Fruit fly (Drosophila melanogaster): ENCODE results near the gene tant.
A peak's percentile ranks its signal among the peaks of the same experiment; 100 is the strongest.

tant gene

DNA sequence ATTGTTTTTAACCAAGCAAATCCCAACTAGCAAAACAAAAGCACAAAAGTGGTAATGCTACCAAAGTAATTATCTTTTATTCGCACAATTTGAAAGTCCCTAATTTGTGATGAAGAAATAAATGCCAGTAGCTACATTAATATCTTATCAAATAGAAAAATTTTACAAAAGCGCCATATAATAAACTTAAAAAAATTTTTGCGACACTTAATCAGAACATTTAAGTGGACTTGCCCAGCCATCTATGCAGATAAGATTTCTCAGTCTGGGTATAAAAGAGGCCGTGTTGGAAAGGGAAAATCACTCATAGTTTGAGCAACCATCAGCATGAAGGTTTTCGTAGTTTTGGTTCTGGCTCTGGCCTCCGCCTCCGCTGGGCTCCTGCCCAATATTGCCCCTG, 20.0 kb upstream of the tant start, which contains the start of gene yip7:
Gene yip7, plus strand, starts transcription at position 301 of the 400 bp plus-strand sequence.
- no peak for TF ChIP-seq Mio (GFP tag; optimal IDR thresholded peaks at IDR 0.05)
- TF ChIP-seq foxo (GFP tag; optimal IDR thresholded peaks at IDR 0.05): no peak
- TF ChIP-seq usp (GFP tag; optimal IDR thresholded peaks at IDR 0.05): no peak
- no peak for TF ChIP-seq Abd-B (GFP tag; optimal IDR thresholded peaks at IDR 0.05)
- TF ChIP-seq br (GFP tag; optimal IDR thresholded peaks at IDR 0.05): no peak
- no peak for TF ChIP-seq Myc (optimal IDR thresholded peaks at IDR 0.05)

DNA sequence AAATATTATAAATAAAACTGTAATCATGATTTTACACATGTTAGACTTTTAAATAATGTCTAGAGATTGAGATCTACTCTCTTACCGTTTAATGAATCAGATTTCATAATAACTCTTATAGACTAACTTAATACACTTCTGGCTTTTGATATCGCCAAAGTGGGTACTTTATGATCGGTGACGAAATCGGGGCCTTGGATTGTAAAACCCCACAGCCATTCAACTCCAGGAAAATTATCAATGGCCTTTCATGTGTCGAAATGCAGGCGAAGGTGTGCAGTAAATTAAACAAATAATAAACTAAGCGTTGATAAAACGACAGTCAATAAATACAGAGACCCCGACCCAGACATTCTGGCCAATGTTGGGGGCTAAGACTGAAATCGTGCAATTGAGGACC, 18.8 kb upstream of the tant start:
- TF ChIP-seq Rel (GFP tag; optimal IDR thresholded peaks at IDR 0.05) (no peak), Rel (tag; optimal IDR thresholded peaks at IDR 0.05) (peak; percentile 33), dmrt93B (GFP tag; optimal IDR thresholded peaks at IDR 0.05) (no peak)

DNA sequence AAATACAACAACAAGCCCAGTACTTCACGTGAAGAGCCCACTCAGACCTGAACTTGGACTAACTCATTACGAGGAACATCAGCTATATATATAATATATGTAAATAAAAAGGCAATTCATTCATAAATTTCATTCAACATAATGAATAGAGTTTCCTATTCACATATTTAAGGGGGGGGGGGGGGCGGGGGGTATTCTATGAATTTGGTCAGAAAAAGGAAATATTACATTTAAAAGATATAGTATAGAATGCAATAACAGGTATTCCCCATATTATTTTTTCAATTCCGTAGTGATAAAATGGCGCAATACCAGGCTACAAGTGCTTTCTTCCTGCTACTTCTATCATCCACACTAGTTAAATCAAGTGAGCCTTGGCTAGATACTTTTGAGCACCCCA, 18.1 kb upstream of the tant start, which contains the start of gene CG6462:
Gene CG6462, plus strand, starts transcription at position 301 of the 400 bp plus-strand sequence.
- no peak for TF ChIP-seq Abd-B (GFP tag; optimal IDR thresholded peaks at IDR 0.05)
- TF ChIP-seq fru (GFP tag; optimal IDR thresholded peaks at IDR 0.05): no peak
- TF ChIP-seq N (GFP tag; optimal IDR thresholded peaks at IDR 0.05): no peak
- no peak for TF ChIP-seq jim (GFP tag; optimal IDR thresholded peaks at IDR 0.05)
- TF ChIP-seq CG9705 (GFP tag; optimal IDR thresholded peaks at IDR 0.05): no peak
- TF ChIP-seq h (GFP tag; optimal IDR thresholded peaks at IDR 0.05): no peak
- no peak for TF ChIP-seq Hr83 (GFP tag; optimal IDR thresholded peaks at IDR 0.05; ENCODE audit: poor library complexity, severe bottlenecking)
- TF ChIP-seq lola (GFP tag; optimal IDR thresholded peaks at IDR 0.05): no peak
- no peak for TF ChIP-seq Vsx2 (GFP tag; optimal IDR thresholded peaks at IDR 0.05; ENCODE audit: partially characterized antibody)
- TF ChIP-seq usp (GFP tag; optimal IDR thresholded peaks at IDR 0.05): no peak
- no peak for TF ChIP-seq Dif (GFP tag; optimal IDR thresholded peaks at IDR 0.05; ENCODE audit: partially characterized antibody)
- no peak for TF ChIP-seq OdsH (GFP tag; optimal IDR thresholded peaks at IDR 0.05)
- no peak for TF ChIP-seq Hnf4 (GFP tag; optimal IDR thresholded peaks at IDR 0.05)
- TF ChIP-seq Dfd (GFP tag; optimal IDR thresholded peaks at IDR 0.05): no peak
- no peak for TF ChIP-seq Myc (optimal IDR thresholded peaks at IDR 0.05)

DNA sequence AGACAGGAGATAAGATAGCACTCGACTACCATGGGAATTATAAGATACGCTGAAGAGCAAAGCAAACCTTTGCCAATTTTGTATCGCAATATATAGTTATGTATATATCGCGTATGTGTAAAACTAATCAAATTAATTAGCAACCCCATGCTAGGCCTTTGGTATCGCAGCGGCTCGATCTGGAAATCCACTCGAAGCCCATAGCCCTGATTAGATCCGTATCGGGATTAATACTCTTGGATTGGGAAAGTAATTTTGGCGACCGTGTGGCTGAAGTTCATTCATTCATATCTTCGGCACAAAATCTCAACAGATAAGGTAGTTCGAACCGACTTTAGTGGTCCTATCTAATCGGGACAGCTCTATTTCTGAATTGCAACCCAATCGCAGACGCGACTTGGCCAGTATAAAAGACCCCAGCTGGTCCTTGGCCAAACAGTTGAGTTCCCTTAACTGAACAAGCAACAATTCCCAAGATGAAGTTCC, 16.2 kb upstream of the tant start, which contains the start of gene Jon65Aiv:
Gene Jon65Aiv, plus strand, starts transcription at position 436 of the 486 bp plus-strand sequence.
- TF ChIP-seq h (GFP tag; optimal IDR thresholded peaks at IDR 0.05) (peak; percentile 43), CG32264 (GFP tag; optimal IDR thresholded peaks at IDR 0.05) (no peak)

DNA sequence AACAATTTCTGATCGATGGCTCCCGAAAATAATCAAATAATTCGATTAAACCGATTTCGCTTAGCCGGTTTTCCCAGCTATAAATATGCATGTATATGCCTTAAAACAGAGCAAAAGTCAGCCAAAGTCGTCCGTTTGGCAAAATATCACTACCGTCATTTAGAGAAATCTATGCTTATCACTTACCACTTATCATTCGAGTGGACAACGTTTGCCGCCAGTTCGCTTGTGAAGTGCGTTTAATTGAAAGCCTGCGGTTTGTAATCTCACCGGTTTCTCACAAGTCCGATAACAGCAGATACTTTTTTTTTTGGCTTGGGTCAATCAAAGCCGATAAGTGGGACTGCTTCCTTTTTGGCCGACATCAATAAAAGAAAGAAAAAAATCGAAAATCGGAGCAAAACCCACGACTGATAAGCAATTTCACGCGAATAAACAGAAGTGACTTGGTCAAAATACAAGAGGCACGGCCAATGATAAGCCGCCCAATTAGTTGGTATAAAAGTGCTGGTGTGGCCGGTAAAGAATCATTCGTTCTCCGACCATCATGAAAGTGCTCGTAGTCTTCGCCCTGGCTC, 4.6 kb upstream of the tant start, which contains the start of gene Jon65Aiii:
Gene Jon65Aiii, plus strand, starts transcription at position 528 of the 578 bp plus-strand sequence.
- TF ChIP-seq CrebA (GFP tag; optimal IDR thresholded peaks at IDR 0.05; ENCODE audit: borderline replicate concordance) (peak; percentile 32), dl (GFP tag; optimal IDR thresholded peaks at IDR 0.05; ENCODE audit: insufficient read depth in 1 of 2, partially characterized antibody in 2 of 2) (peak in 1 of 2 experiments; percentile 62), N (GFP tag; optimal IDR thresholded peaks at IDR 0.05) (no peak), h (GFP tag; optimal IDR thresholded peaks at IDR 0.05) (peak; percentile 88)

DNA sequence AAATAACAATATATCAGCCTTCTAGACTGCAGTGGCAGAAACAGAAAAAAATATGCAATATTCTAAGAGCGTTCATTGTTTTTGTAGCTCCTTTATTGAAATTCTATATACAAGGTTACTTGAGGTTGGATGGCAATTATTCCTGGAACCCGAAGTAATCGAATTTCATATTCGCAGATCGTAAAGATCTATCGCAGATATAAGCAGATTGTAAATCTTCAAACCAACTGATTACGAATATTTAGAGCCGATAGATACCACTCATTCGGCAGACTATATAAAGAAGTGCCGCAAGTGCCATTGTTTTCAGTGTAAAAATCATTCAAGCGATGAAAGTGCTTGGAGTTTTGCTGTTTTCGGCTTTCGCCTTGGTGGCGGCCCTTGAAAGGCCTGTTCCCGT, 2.9 kb upstream of the tant start, which contains the start of gene Jon65Aii:
Gene Jon65Aii, plus strand, starts transcription at position 301 of the 400 bp plus-strand sequence.
- TF ChIP-seq ey (GFP tag; optimal IDR thresholded peaks at IDR 0.05) (no peak), lola (GFP tag; optimal IDR thresholded peaks at IDR 0.05) (no peak), Vsx2 (GFP tag; optimal IDR thresholded peaks at IDR 0.05; ENCODE audit: partially characterized antibody) (no peak), br (GFP tag; optimal IDR thresholded peaks at IDR 0.05) (no peak), N (GFP tag; optimal IDR thresholded peaks at IDR 0.05) (no peak), sage (GFP tag; optimal IDR thresholded peaks at IDR 0.05) (no peak), usp (GFP tag; optimal IDR thresholded peaks at IDR 0.05) (no peak), brk (GFP tag; optimal IDR thresholded peaks at IDR 0.05) (no peak), Hnf4 (GFP tag; optimal IDR thresholded peaks at IDR 0.05) (no peak), GATAd (GFP tag; optimal IDR thresholded peaks at IDR 0.05) (no peak), dmrt93B (GFP tag; optimal IDR thresholded peaks at IDR 0.05) (no peak), dsf (GFP tag; optimal IDR thresholded peaks at IDR 0.05; ENCODE audit: borderline replicate concordance) (no peak), sv (GFP tag; optimal IDR thresholded peaks at IDR 0.05) (no peak), psq (GFP tag; optimal IDR thresholded peaks at IDR 0.05) (no peak), Sp1 (GFP tag; optimal IDR thresholded peaks at IDR 0.05) (no peak), Dfd (GFP tag; optimal IDR thresholded peaks at IDR 0.05) (no peak), Rel (GFP tag; optimal IDR thresholded peaks at IDR 0.05) (no peak), Rel (tag; optimal IDR thresholded peaks at IDR 0.05) (no peak), jim (GFP tag; optimal IDR thresholded peaks at IDR 0.05) (no peak), dl (GFP tag; optimal IDR thresholded peaks at IDR 0.05; ENCODE audit: insufficient read depth in 1 of 2, partially characterized antibody in 2 of 2) (no peak), CG32264 (GFP tag; optimal IDR thresholded peaks at IDR 0.05) (no peak)

Data from whole organism, wandering third instar larva.